Worm (Caenorhabditis elegans): ENCODE results near the gene Y97E10AR.3.
A peak's percentile ranks its signal among the peaks of the same experiment; 100 is the strongest.

Gene Y97E10AR.3

DNA sequence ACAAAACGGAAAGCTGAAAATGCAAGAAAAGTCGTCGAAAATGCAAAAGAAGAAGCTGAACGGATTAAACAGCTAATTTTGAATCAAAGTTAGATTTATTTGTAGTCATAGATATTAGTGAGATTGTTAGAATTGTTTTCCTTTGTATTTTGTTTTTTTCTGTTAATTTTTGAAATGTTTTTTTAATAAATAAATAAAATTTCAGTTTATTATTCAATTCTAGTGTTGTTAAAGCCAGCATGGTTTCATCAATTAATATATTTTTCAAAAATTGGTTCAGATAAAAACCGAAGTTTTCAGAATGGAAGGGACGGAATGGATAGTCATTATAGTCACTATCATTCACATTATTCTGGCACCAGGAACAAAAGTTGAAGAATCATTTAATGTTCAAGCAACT lies 27.5 kb upstream of the Y97E10AR.3 start, which contains the start of gene algn-12:
Gene algn-12, plus strand, starts transcription at position 301 of the 400 bp plus-strand sequence.
- TF ChIP-seq ref-2 (tag; optimal IDR thresholded peaks at IDR 0.05) = no peak
- TF ChIP-seq hlh-30 (tag; optimal IDR thresholded peaks at IDR 0.05; ENCODE audit: insufficient read depth) = no peak
- no peak for TF ChIP-seq che-1 (tag; optimal IDR thresholded peaks at IDR 0.05)
- no peak for TF ChIP-seq hlh-13 (GFP tag; optimal IDR thresholded peaks at IDR 0.05)
- TF ChIP-seq eyg-1 (tag; optimal IDR thresholded peaks at IDR 0.05) = no peak
- no peak for TF ChIP-seq dmd-4 (tag; optimal IDR thresholded peaks at IDR 0.05; ENCODE audit: borderline replicate concordance)
- no peak for TF ChIP-seq pax-1 (tag; optimal IDR thresholded peaks at IDR 0.05)
- no peak for TF ChIP-seq ceh-19 (GFP tag; optimal IDR thresholded peaks at IDR 0.05)

- TF ChIP-seq nfya-1 (tag; optimal IDR thresholded peaks at IDR 0.05) = peak; percentile 0
- TF ChIP-seq unc-55 (GFP tag; optimal IDR thresholded peaks at IDR 0.05) = peak; percentile 54
- TF ChIP-seq pqm-1 (tag; optimal IDR thresholded peaks at IDR 0.05) = no peak
- no peak for TF ChIP-seq che-1 (tag; optimal IDR thresholded peaks at IDR 0.05)
- TF ChIP-seq unc-42 (tag; optimal IDR thresholded peaks at IDR 0.05) = peak; percentile 35
Observed at ce11 chrV:8031121-8031520, 23.8 kb upstream of the Y97E10AR.3 start, which contains the start of gene vars-1. TSS of gene vars-1 (plus strand) at chrV:8031411.

ce11 chrV:8028825-8029489 lies 21.6 kb upstream of the Y97E10AR.3 start, which contains the start of gene oma-2:
TSS of gene oma-2 (plus strand) at chrV:8029439.
- TF ChIP-seq F13H6.1 (tag; optimal IDR thresholded peaks at IDR 0.05) (no peak), sox-2 (GFP tag; IDR thresholded peaks at IDR 0.05) (no peak), zip-5 (tag; optimal IDR thresholded peaks at IDR 0.05) (no peak), nhr-232 (tag; optimal IDR thresholded peaks at IDR 0.05) (no peak), gmeb-2 (tag; optimal IDR thresholded peaks at IDR 0.05) (no peak), tbx-7 (tag; optimal IDR thresholded peaks at IDR 0.05) (no peak), unc-55 (GFP tag; optimal IDR thresholded peaks at IDR 0.05) (no peak), ceh-14 (tag; optimal IDR thresholded peaks at IDR 0.05) (no peak), dmd-4 (tag; optimal IDR thresholded peaks at IDR 0.05; ENCODE audit: borderline replicate concordance) (no peak), syd-9 (tag; optimal IDR thresholded peaks at IDR 0.05) (no peak), sox-4 (tag; optimal IDR thresholded peaks at IDR 0.05) (no peak), unc-3 (GFP tag; conservative IDR thresholded peaks at IDR 0.05) (no peak), unc-3 (tag; optimal IDR thresholded peaks at IDR 0.05) (no peak), ceh-6 (GFP tag; optimal IDR thresholded peaks at IDR 0.05) (no peak), hlh-15 (tag; optimal IDR thresholded peaks at IDR 0.05) (no peak), pat-9 (tag; optimal IDR thresholded peaks at IDR 0.05) (no peak), rnt-1 (tag; optimal IDR thresholded peaks at IDR 0.05) (no peak), ceh-22 (tag; optimal IDR thresholded peaks at IDR 0.05) (no peak)

DNA sequence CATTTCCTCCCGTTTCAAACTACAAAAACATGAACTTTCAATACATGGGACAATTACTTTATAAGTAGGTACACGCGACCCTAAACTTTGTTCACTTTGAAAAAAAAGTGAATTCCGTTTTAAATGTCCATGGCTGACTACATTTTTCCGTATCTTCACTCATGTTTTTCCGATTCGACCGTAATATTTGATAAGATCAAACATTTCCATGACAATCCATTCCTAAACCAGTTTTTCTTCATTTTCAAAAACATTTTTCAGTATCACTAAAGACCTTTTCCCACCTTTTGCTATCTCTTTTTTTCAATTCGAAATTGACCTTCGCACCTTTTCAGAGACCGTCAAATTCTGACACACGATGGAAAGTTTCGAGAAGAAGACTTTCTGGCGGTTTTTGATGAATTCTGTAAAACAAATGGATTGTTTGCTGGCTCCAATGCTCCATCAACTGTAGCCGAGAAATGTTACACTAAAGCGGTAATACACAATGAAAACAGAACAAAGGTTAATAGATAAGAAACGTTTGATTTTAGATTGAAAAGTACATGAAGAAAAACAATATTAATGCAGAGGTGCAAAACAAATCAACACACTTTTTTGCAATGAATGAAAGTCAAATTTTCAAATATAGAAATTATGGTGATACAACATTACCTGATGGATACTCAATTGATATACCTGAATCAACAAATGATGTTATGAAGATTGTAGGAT lies 20.3 kb upstream of the Y97E10AR.3 start:
- no peak for TF ChIP-seq hlh-6 (tag; optimal IDR thresholded peaks at IDR 0.05)
- TF ChIP-seq fax-1 (tag; optimal IDR thresholded peaks at IDR 0.05) = no peak
- no peak for TF ChIP-seq F13H6.1 (tag; optimal IDR thresholded peaks at IDR 0.05)
- no peak for TF ChIP-seq K09A11.1 (tag; optimal IDR thresholded peaks at IDR 0.05; ENCODE audit: insufficient read depth)
- TF ChIP-seq pag-3 (tag; optimal IDR thresholded peaks at IDR 0.05; ENCODE audit: borderline replicate concordance) = no peak
- no peak for TF ChIP-seq ceh-34 (tag; optimal IDR thresholded peaks at IDR 0.05)
- no peak for TF ChIP-seq tbx-2 (tag; optimal IDR thresholded peaks at IDR 0.05)
- TF ChIP-seq pros-1 (tag; optimal IDR thresholded peaks at IDR 0.05) = no peak
